Fruit fly (Drosophila melanogaster): Measurements from ENCODE around the gene Slh.

Slh gene

dm6 chr2L:2481156-2481712 is 11.2 kb downstream of the Slh start:
- no peak for TF ChIP-seq Rel (GFP tag; optimal IDR thresholded peaks at IDR 0.05)
- TF ChIP-seq Rel (tag; optimal IDR thresholded peaks at IDR 0.05): peak; percentile 29
- peak; percentile 54 for TF ChIP-seq dmrt93B (GFP tag; optimal IDR thresholded peaks at IDR 0.05)
- TF ChIP-seq woc (GFP tag; optimal IDR thresholded peaks at IDR 0.05): peak; percentile 85
- no peak for TF ChIP-seq Hr78 (GFP tag; optimal IDR thresholded peaks at IDR 0.05)
- TF ChIP-seq rgr (GFP tag; optimal IDR thresholded peaks at IDR 0.05): peak; percentile 81
- TF ChIP-seq HLH106 (tag; optimal IDR thresholded peaks at IDR 0.05): peak; percentile 75
- TF ChIP-seq br (GFP tag; optimal IDR thresholded peaks at IDR 0.05): peak; percentile 89
- TF ChIP-seq sage (GFP tag; optimal IDR thresholded peaks at IDR 0.05): peak; percentile 70
- TF ChIP-seq GATAd (GFP tag; optimal IDR thresholded peaks at IDR 0.05): no peak
- TF ChIP-seq Abd-B (GFP tag; optimal IDR thresholded peaks at IDR 0.05): no peak
- TF ChIP-seq brk (GFP tag; optimal IDR thresholded peaks at IDR 0.05): peak; percentile 58
- TF ChIP-seq Myc (optimal IDR thresholded peaks at IDR 0.05): no peak
- TF ChIP-seq h (GFP tag; optimal IDR thresholded peaks at IDR 0.05): peak; percentile 83
- TF ChIP-seq jim (GFP tag; optimal IDR thresholded peaks at IDR 0.05): no peak
- TF ChIP-seq Hr83 (GFP tag; optimal IDR thresholded peaks at IDR 0.05; ENCODE audit: poor library complexity, severe bottlenecking): no peak
- no peak for TF ChIP-seq lola (GFP tag; optimal IDR thresholded peaks at IDR 0.05)
- no peak for TF ChIP-seq usp (GFP tag; optimal IDR thresholded peaks at IDR 0.05)
- TF ChIP-seq Mio (GFP tag; optimal IDR thresholded peaks at IDR 0.05): peak; percentile 4
- peak; percentile 86 for TF ChIP-seq fru (GFP tag; optimal IDR thresholded peaks at IDR 0.05)
- peak; percentile 85 for TF ChIP-seq ey (GFP tag; optimal IDR thresholded peaks at IDR 0.05)
- TF ChIP-seq foxo (GFP tag; optimal IDR thresholded peaks at IDR 0.05): peak in 1 of 2 experiments; percentile 82
- no peak for TF ChIP-seq pan (optimal IDR thresholded peaks at IDR 0.05)
- TF ChIP-seq psq (GFP tag; optimal IDR thresholded peaks at IDR 0.05): peak; percentile 83
- peak; percentile 44 for TF ChIP-seq CG9705 (GFP tag; optimal IDR thresholded peaks at IDR 0.05)
- no peak for TF ChIP-seq N (GFP tag; optimal IDR thresholded peaks at IDR 0.05)
- TF ChIP-seq tai (GFP tag; optimal IDR thresholded peaks at IDR 0.05): peak; percentile 89
- peak; percentile 89 for TF ChIP-seq OdsH (GFP tag; optimal IDR thresholded peaks at IDR 0.05)
- TF ChIP-seq Sp1 (GFP tag; optimal IDR thresholded peaks at IDR 0.05): peak; percentile 80
- peak; percentile 91 for TF ChIP-seq Hnf4 (GFP tag; optimal IDR thresholded peaks at IDR 0.05)
- peak; percentile 40 for TF ChIP-seq dsf (GFP tag; optimal IDR thresholded peaks at IDR 0.05; ENCODE audit: borderline replicate concordance)
- no peak for TF ChIP-seq dl (GFP tag; optimal IDR thresholded peaks at IDR 0.05; ENCODE audit: insufficient read depth in 1 of 2, partially characterized antibody in 2 of 2)
- no peak for TF ChIP-seq Dfd (GFP tag; optimal IDR thresholded peaks at IDR 0.05)
- no peak for TF ChIP-seq Vsx2 (GFP tag; optimal IDR thresholded peaks at IDR 0.05; ENCODE audit: partially characterized antibody)
- no peak for TF ChIP-seq Dif (GFP tag; optimal IDR thresholded peaks at IDR 0.05; ENCODE audit: partially characterized antibody)
- peak; percentile 39 for TF ChIP-seq CG32264 (GFP tag; optimal IDR thresholded peaks at IDR 0.05)
- no peak for TF ChIP-seq sv (GFP tag; optimal IDR thresholded peaks at IDR 0.05)
- peak; percentile 75 for TF ChIP-seq Jra (GFP tag; optimal IDR thresholded peaks at IDR 0.05)
- no peak for TF ChIP-seq CrebA (GFP tag; optimal IDR thresholded peaks at IDR 0.05; ENCODE audit: borderline replicate concordance)

- TF ChIP-seq psq (GFP tag; optimal IDR thresholded peaks at IDR 0.05) (no peak), pan (optimal IDR thresholded peaks at IDR 0.05) (no peak), Hnf4 (GFP tag; optimal IDR thresholded peaks at IDR 0.05) (no peak), dmrt93B (GFP tag; optimal IDR thresholded peaks at IDR 0.05) (no peak), Rel (GFP tag; optimal IDR thresholded peaks at IDR 0.05) (no peak), Rel (tag; optimal IDR thresholded peaks at IDR 0.05) (no peak), CG9705 (GFP tag; optimal IDR thresholded peaks at IDR 0.05) (no peak), Mio (GFP tag; optimal IDR thresholded peaks at IDR 0.05) (no peak), CrebA (GFP tag; optimal IDR thresholded peaks at IDR 0.05; ENCODE audit: borderline replicate concordance) (no peak), h (GFP tag; optimal IDR thresholded peaks at IDR 0.05) (no peak), lola (GFP tag; optimal IDR thresholded peaks at IDR 0.05) (no peak)
Observed at dm6 chr2L:2478326-2478725, 14.1 kb downstream of the Slh start.

Data from whole organism, wandering third instar larva.